Fruit fly (Drosophila melanogaster): ENCODE results near the gene Mp.

Gene Mp

dm6 chr3L:7008351-7008750 is 9.7 kb downstream of the Mp start (continued):
- TF ChIP-seq jigr1 (GFP tag; IDR thresholded peaks at IDR 0.05) (peak; percentile 58; the same call in 1 of the 3 replicates), CG3995 (GFP tag; optimal IDR thresholded peaks at IDR 0.05) (peak; percentile 14), CG15269 (tag; optimal IDR thresholded peaks at IDR 0.05) (peak; percentile 93), seq (GFP tag; IDR thresholded peaks at IDR 0.05) (peak; percentile 58; the same call in 1 of the 2 replicates), PHDP (tag; optimal IDR thresholded peaks at IDR 0.05) (peak; percentile 92), CG15514 (GFP tag; optimal IDR thresholded peaks at IDR 0.05) (peak; percentile 54), YL-1 (GFP tag; optimal IDR thresholded peaks at IDR 0.05) (peak; percentile 25), knrl (GFP tag; IDR thresholded peaks at IDR 0.05; ENCODE audit: partially characterized antibody) (no peak), Fer3 (tag; optimal IDR thresholded peaks at IDR 0.05) (peak; percentile 83), mam (GFP tag; optimal IDR thresholded peaks at IDR 0.05) (peak; percentile 69), CG17359 (tag; optimal IDR thresholded peaks at IDR 0.05) (peak; percentile 90), tin (GFP tag; optimal IDR thresholded peaks at IDR 0.05) (peak; percentile 78), CG2120 (GFP tag; optimal IDR thresholded peaks at IDR 0.05) (peak; percentile 66), kni (GFP tag; optimal IDR thresholded peaks at IDR 0.05) (no peak), caup (GFP tag; optimal IDR thresholded peaks at IDR 0.05; ENCODE audit: severe bottlenecking) (peak; percentile 63), CG9215 (GFP tag; IDR thresholded peaks at IDR 0.05) (0 out of 2 replicates have a peak, but pooled peaks have one; percentile 22), CG31388 (GFP tag; optimal IDR thresholded peaks at IDR 0.05) (no peak), HmgZ (tag; optimal IDR thresholded peaks at IDR 0.05) (peak; percentile 58), pita (GFP tag; optimal IDR thresholded peaks at IDR 0.05) (no peak), D19B (GFP tag; optimal IDR thresholded peaks at IDR 0.05) (peak; percentile 27), Oli (tag; optimal IDR thresholded peaks at IDR 0.05) (peak; percentile 93), klu (GFP tag; IDR thresholded peaks at IDR 0.05) (peak; percentile 71; the same call in 1 of the 2 replicates), ewg (GFP tag; optimal IDR thresholded peaks at IDR 0.05) (peak; percentile 80), CG14965 (GFP tag; optimal IDR thresholded peaks at IDR 0.05; ENCODE audit: borderline replicate concordance) (no peak), Dref (GFP tag; IDR thresholded peaks at IDR 0.05) (no peak), CG10431 (GFP tag; optimal IDR thresholded peaks at IDR 0.05) (peak; percentile 81), bbx (GFP tag; IDR thresholded peaks at IDR 0.05; ENCODE audit: partially characterized antibody) (no peak), CG17912 (GFP tag; optimal IDR thresholded peaks at IDR 0.05) (no peak), Gug (GFP tag; IDR thresholded peaks at IDR 0.05) (0 out of 4 replicates have a peak, but pooled peaks have one; percentile 6), Optix (GFP tag; IDR thresholded peaks at IDR 0.05) (no peak), CG7786 (GFP tag; optimal IDR thresholded peaks at IDR 0.05) (peak; percentile 20), ems (GFP tag; optimal IDR thresholded peaks at IDR 0.05) (peak; percentile 40), ato (GFP tag; IDR thresholded peaks at IDR 0.05; ENCODE audit: partially characterized antibody) (no peak), chinmo (GFP tag; IDR thresholded peaks at IDR 0.05; ENCODE audit: partially characterized antibody) (no peak), zfh1 (GFP tag; IDR thresholded peaks at IDR 0.05) (peak; percentile 43; the same call in 2 of the 3 replicates), ind (GFP tag; optimal IDR thresholded peaks at IDR 0.05) (peak; percentile 77), Nf-YB (GFP tag; optimal IDR thresholded peaks at IDR 0.05) (peak; percentile 77), Pdp1 (GFP tag; optimal IDR thresholded peaks at IDR 0.05) (peak; percentile 43 to 53), CG3726 (GFP tag; IDR thresholded peaks at IDR 0.05) (peak; percentile 64; the same call in 1 of the 3 replicates), Mad (GFP tag; optimal IDR thresholded peaks at IDR 0.05) (peak; percentile 52), vfl (GFP tag; optimal IDR thresholded peaks at IDR 0.05) (no peak), gro (GFP tag; optimal IDR thresholded peaks at IDR 0.05) (no peak), Nf-YA (GFP tag; IDR thresholded peaks at IDR 0.05) (peak; percentile 58), CG17568 (GFP tag; optimal IDR thresholded peaks at IDR 0.05) (peak; percentile 58), Atf6 (GFP tag; IDR thresholded peaks at IDR 0.05) (peak; percentile 70; the same call in 1 of the 2 replicates), CG4360 (GFP tag; IDR thresholded peaks at IDR 0.05) (peak; percentile 51), CG1792 (GFP tag; optimal IDR thresholded peaks at IDR 0.05) (peak; percentile 15), CG7357 (GFP tag; IDR thresholded peaks at IDR 0.05) (peak; percentile 62; the same call in 1 of the 3 replicates), Jarid2 (GFP tag; optimal IDR thresholded peaks at IDR 0.05) (peak; percentile 66), Max (GFP tag; optimal IDR thresholded peaks at IDR 0.05) (peak; percentile 58)
